Fruit fly (Drosophila melanogaster): Measurements from ENCODE around the gene alpha4GT1.

The alpha4GT1 gene

DNA sequence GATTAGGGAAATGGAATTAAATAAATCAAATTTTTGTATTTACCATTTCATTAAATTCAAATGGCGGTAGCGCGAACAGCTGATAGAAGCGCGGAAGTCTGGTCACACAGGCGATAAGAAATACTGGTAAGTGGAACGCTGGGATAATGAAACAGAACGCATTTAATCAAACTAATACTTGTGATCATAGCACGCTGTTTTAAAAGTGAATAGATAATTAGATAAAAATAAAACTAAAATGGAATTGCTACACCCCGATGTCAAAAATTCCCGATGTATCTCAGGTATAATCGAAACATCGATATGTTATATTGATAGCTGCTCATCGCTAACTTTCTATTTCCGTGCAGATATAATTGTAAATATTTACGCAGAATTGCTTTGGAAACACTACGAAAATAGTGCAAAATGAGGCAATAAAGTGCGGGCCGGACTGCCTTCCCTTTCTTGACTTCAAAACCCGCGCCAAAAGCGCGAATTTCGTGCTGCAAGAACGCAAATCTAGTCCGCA, 30.2 kb downstream of the alpha4GT1 start, which contains the start of the genes okr and CG3558:
Gene okr, minus strand, starts transcription at position 96 of the 511 bp plus-strand sequence.
Gene CG3558, plus strand, starts transcription at position 207 of the 511 bp plus-strand sequence.
- TF ChIP-seq Xrp1 (GFP tag; IDR thresholded peaks at IDR 0.05), result no peak
- peak; percentile 76 for TF ChIP-seq CG30020 (tag; optimal IDR thresholded peaks at IDR 0.05)
- TF ChIP-seq ewg (GFP tag; optimal IDR thresholded peaks at IDR 0.05), result no peak
- TF ChIP-seq CG42726 (GFP tag; IDR thresholded peaks at IDR 0.05; ENCODE audit: partially characterized antibody), result no peak; the same call in 1 of the 2 replicates
- TF ChIP-seq ATbp (GFP tag; optimal IDR thresholded peaks at IDR 0.05), result no peak
- peak; percentile 77 for TF ChIP-seq sna (GFP tag; IDR thresholded peaks at IDR 0.05; ENCODE audit: partially characterized antibody)
- no peak for TF ChIP-seq cg (GFP tag; optimal IDR thresholded peaks at IDR 0.05)
- TF ChIP-seq YL-1 (GFP tag; optimal IDR thresholded peaks at IDR 0.05), result peak; percentile 26
- TF ChIP-seq Blimp-1 (GFP tag; optimal IDR thresholded peaks at IDR 0.05), result peak; percentile 73
- TF ChIP-seq CG14710 (tag; optimal IDR thresholded peaks at IDR 0.05), result peak; percentile 59
- TF ChIP-seq row (GFP tag; IDR thresholded peaks at IDR 0.05), result peak; percentile 47; the same call in 2 of the 3 replicates
- peak; percentile 88 for TF ChIP-seq E2f2 (GFP tag; IDR thresholded peaks at IDR 0.05)
- TF ChIP-seq CG8924 (tag; optimal IDR thresholded peaks at IDR 0.05), result peak; percentile 24
- no peak for TF ChIP-seq CG8944 (GFP tag; optimal IDR thresholded peaks at IDR 0.05)
- no peak for TF ChIP-seq CG3995 (GFP tag; optimal IDR thresholded peaks at IDR 0.05)
- no peak for TF ChIP-seq CG11247 (GFP tag; IDR thresholded peaks at IDR 0.05)
- TF ChIP-seq D19A (tag; optimal IDR thresholded peaks at IDR 0.05), result no peak
- TF ChIP-seq cad (GFP tag; optimal IDR thresholded peaks at IDR 0.05), result no peak
- TF ChIP-seq vnd (GFP tag; IDR thresholded peaks at IDR 0.05; ENCODE audit: partially characterized antibody), result peak; percentile 76
- TF ChIP-seq inv (GFP tag; IDR thresholded peaks at IDR 0.05; ENCODE audit: partially characterized antibody), result peak; percentile 72
- TF ChIP-seq az2 (GFP tag; optimal IDR thresholded peaks at IDR 0.05), result no peak
- TF ChIP-seq ato (GFP tag; IDR thresholded peaks at IDR 0.05; ENCODE audit: partially characterized antibody), result peak; percentile 25; the same call in 1 of the 2 replicates
- no peak for TF ChIP-seq Ssrp (tag; optimal IDR thresholded peaks at IDR 0.05)
- no peak for TF ChIP-seq emc (GFP tag; optimal IDR thresholded peaks at IDR 0.05)
- peak; percentile 0 for TF ChIP-seq CG33213 (GFP tag; optimal IDR thresholded peaks at IDR 0.05)
- peak; percentile 0 for TF ChIP-seq CG6254 (GFP tag; optimal IDR thresholded peaks at IDR 0.05)
- TF ChIP-seq pzg (GFP tag; optimal IDR thresholded peaks at IDR 0.05), result peak; percentile 71
- peak; percentile 91 for TF ChIP-seq unc-4 (GFP tag; IDR thresholded peaks at IDR 0.05; ENCODE audit: partially characterized antibody)
- peak; percentile 66; the same call in 2 of the 3 replicates for TF ChIP-seq hb (GFP tag; IDR thresholded peaks at IDR 0.05; ENCODE audit: partially characterized antibody)
- 0 out of 2 replicates have a peak, but pooled peaks have one; percentile 9 for TF ChIP-seq vvl (GFP tag; IDR thresholded peaks at IDR 0.05)
- no peak for TF ChIP-seq CG9215 (GFP tag; IDR thresholded peaks at IDR 0.05)
- peak; percentile 39 for TF ChIP-seq nmo (GFP tag; optimal IDR thresholded peaks at IDR 0.05)
- TF ChIP-seq hbn (GFP tag; IDR thresholded peaks at IDR 0.05; ENCODE audit: partially characterized antibody), result peak; percentile 80
- TF ChIP-seq CG16813 (GFP tag; IDR thresholded peaks at IDR 0.05; ENCODE audit: partially characterized antibody), result peak; percentile 84
- peak; percentile 69; the same call in 2 of the 3 replicates for TF ChIP-seq Opbp (GFP tag; IDR thresholded peaks at IDR 0.05; ENCODE audit: partially characterized antibody)
- TF ChIP-seq CG31365 (tag; optimal IDR thresholded peaks at IDR 0.05), result no peak
- no peak for TF ChIP-seq CG4328 (GFP tag; optimal IDR thresholded peaks at IDR 0.05)
- TF ChIP-seq sens-2 (GFP tag; IDR thresholded peaks at IDR 0.05), result no peak
- TF ChIP-seq sqz (GFP tag; optimal IDR thresholded peaks at IDR 0.05), result no peak
- no peak for TF ChIP-seq gt (GFP tag; IDR thresholded peaks at IDR 0.05)
- peak; percentile 10 for TF ChIP-seq CG4707 (GFP tag; optimal IDR thresholded peaks at IDR 0.05)
- no peak for TF ChIP-seq CG6654 (GFP tag; optimal IDR thresholded peaks at IDR 0.05)
- TF ChIP-seq amos (GFP tag; IDR thresholded peaks at IDR 0.05; ENCODE audit: partially characterized antibody), result peak; percentile 83
- peak; percentile 1 for TF ChIP-seq CG18262 (tag; optimal IDR thresholded peaks at IDR 0.05)
- TF ChIP-seq bbx (GFP tag; IDR thresholded peaks at IDR 0.05; ENCODE audit: partially characterized antibody), result peak; percentile 78
- peak; percentile 9 for TF ChIP-seq CG12391 (tag; optimal IDR thresholded peaks at IDR 0.05)
- TF ChIP-seq Lhr (GFP tag; optimal IDR thresholded peaks at IDR 0.05), result peak; percentile 23
- peak; percentile 70 to 95 for TF ChIP-seq crp (GFP tag; optimal IDR thresholded peaks at IDR 0.05)

Data from whole organism, embryonic.